Fruit fly (Drosophila melanogaster) whole organism, pupa: Measurements from ENCODE around the gene CG13403.

Experiments
- CG34367 ChIP-seq: fragments of 200-800 bp; sonication (Bioruptor generic); optimal IDR thresholded peaks from 2 replicates; lab custom pipeline; 2018; ENCODE audit warnings: missing biosample characterization, mild to moderate bottlenecking, missing genetic modification characterization
- CG9948 ChIP-seq: fragments of 200-800 bp; sonication (Bioruptor generic); optimal IDR thresholded peaks from 2 replicates; lab custom pipeline; 2018; ENCODE audit warnings: missing biosample characterization, mild to moderate bottlenecking, missing genetic modification characterization, moderate library complexity
- EcR ChIP-seq: fragments of 200-800 bp; sonication (Bioruptor generic); optimal IDR thresholded peaks from 3 replicates; lab custom pipeline; 2019; ENCODE audit warnings: missing biosample characterization, missing genetic modification characterization, mild to moderate bottlenecking, moderate library complexity, missing genetic modification reagents
- Pif1A ChIP-seq: fragments of 200-800 bp; sonication (Bioruptor generic); optimal IDR thresholded peaks from 3 replicates; lab custom pipeline; 2016; ENCODE audit warnings: missing biosample characterization, missing genetic modification characterization
- Pif1B ChIP-seq: fragments of 200-800 bp; sonication (Bioruptor generic); optimal IDR thresholded peaks from 3 replicates; lab custom pipeline; 2016; ENCODE audit warnings: missing biosample characterization, missing genetic modification characterization
- Snoo ChIP-seq: fragments of 200-800 bp; sonication (Bioruptor generic); optimal IDR thresholded peaks from 3 replicates; lab custom pipeline; 2017; ENCODE audit warnings: missing biosample characterization, mild to moderate bottlenecking, missing genetic modification characterization, inconsistent platforms

- TF ChIP-seq CG34367, result no peak
- no peak for TF ChIP-seq EcR (GFP tag; lab: Kevin White, UChicago)
- TF ChIP-seq Pif1A (GFP tag; lab: Kevin White, UChicago), result no peak
- no peak for TF ChIP-seq Snoo (tag; lab: Kevin White, UChicago)
- TF ChIP-seq Pif1B (GFP tag; lab: Kevin White, UChicago), result no peak
- no peak for TF ChIP-seq CG9948 (tag; lab: Kevin White, UChicago)
Observed at dm6 chrX:14172524-14172923, 19.3 kb downstream of the CG13403 start, which contains the start of gene betaNACtes1.
